Fruit fly (Drosophila melanogaster) S2 (cell line): ENCODE measurements around the gene Cyp313a4.

Source experiments
- CG8478 ChIP-seq: fragments of >200 bp; optimal IDR thresholded peaks from 2 replicates; lab custom pipeline; 2018
- CTCF ChIP-seq, 2 experiments: fragments of >200 bp; optimal IDR thresholded peaks; 2 replicates each; lab custom pipeline; 2018

DNA sequence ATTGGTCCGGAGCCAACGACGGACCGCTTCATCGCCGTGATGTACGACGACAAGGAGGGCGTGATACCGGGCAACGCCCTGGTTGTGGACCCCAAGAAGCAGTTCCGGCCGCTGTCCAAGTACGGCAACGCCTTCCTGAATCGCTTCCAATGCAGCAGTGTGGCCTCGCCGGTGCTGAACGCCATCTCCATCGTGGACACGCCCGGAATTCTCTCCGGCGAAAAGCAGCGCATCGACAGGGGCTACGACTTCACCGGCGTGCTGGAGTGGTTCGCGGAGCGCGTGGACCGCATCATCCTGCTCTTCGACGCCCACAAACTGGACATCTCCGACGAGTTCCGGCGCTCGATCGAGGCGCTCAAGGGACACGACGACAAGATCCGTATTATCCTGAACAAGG, 17.2 kb upstream of the Cyp313a4 start:
- TF ChIP-seq CTCF (optimal IDR thresholded peaks at IDR 0.05; lab: Kevin White, UChicago) = no peak
- TF ChIP-seq CG8478 (lab: Kevin White, UChicago) = no peak
